Fruit fly (Drosophila melanogaster): ENCODE results near the gene CG17991.

The CG17991 gene

DNA sequence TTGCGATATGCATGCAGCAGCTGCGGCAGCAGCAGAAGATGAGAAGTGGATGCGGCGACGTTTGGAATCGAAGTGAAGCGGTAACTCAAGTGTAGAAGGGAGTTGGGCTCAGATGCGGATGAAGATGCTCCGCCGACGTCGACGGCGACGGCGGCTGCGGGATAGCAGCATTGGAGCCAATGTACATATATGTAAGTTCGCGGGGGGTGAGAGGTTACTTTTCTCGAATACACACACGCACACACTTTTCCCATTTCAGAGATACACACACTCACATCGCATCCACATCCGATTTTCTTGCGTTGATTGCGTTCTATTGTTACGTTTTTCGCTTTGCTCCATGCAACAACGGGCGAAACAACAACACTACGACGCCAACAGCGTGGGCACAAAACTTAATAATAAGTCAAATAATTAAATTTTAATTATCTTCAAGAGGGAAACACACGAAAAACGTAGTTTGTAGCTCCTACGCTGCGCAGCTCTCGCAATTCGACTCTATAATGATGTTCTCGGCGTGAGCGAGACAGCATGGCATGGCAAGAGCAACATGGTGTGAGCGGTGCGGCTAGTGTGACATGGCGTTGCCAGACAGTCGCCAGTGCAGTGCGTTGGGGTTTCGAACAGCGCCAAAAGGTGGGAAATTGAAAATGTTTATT lies 3.8 kb downstream of the CG17991 start, which contains the start of gene CG18766 (continued):
- no peak for TF ChIP-seq CG3281 (GFP tag; optimal IDR thresholded peaks at IDR 0.05)
- no peak for TF ChIP-seq dati (GFP tag; IDR thresholded peaks at IDR 0.05)
- TF ChIP-seq gcm2 (GFP tag; optimal IDR thresholded peaks at IDR 0.05), result no peak
- TF ChIP-seq Vsx1 (GFP tag; optimal IDR thresholded peaks at IDR 0.05), result no peak
- TF ChIP-seq CG12391 (tag; optimal IDR thresholded peaks at IDR 0.05), result no peak
- no peak for TF ChIP-seq gt (GFP tag; IDR thresholded peaks at IDR 0.05)
- no peak for TF ChIP-seq eve (GFP tag; optimal IDR thresholded peaks at IDR 0.05)
- TF ChIP-seq CG17829 (tag; optimal IDR thresholded peaks at IDR 0.05), result no peak
- peak; percentile 49 for TF ChIP-seq Antp (GFP tag; optimal IDR thresholded peaks at IDR 0.05)
- no peak for TF ChIP-seq CG13424 (tag; optimal IDR thresholded peaks at IDR 0.05)
- TF ChIP-seq ci (GFP tag; IDR thresholded peaks at IDR 0.05), result no peak
- TF ChIP-seq Chrac-16 (GFP tag; optimal IDR thresholded peaks at IDR 0.05), result peak; percentile 15
- TF ChIP-seq Trl (optimal IDR thresholded peaks at IDR 0.05), result peak in 1 of 2 experiments; percentile 59
- TF ChIP-seq Trl (GFP tag; optimal IDR thresholded peaks at IDR 0.05), result peak; percentile 50
- TF ChIP-seq Usf (GFP tag; optimal IDR thresholded peaks at IDR 0.05), result no peak
- TF ChIP-seq CG9727 (GFP tag; optimal IDR thresholded peaks at IDR 0.05), result no peak
- no peak for TF ChIP-seq onecut (GFP tag; IDR thresholded peaks at IDR 0.05)
- TF ChIP-seq CG13894 (tag; optimal IDR thresholded peaks at IDR 0.05), result peak; percentile 22
- peak in 1 of 2 experiments; percentile 20 for TF ChIP-seq crp (GFP tag; optimal IDR thresholded peaks at IDR 0.05)
- TF ChIP-seq mld (GFP tag; IDR thresholded peaks at IDR 0.05; ENCODE audit: partially characterized antibody), result no peak
- TF ChIP-seq h (optimal IDR thresholded peaks at IDR 0.05), result no peak
- TF ChIP-seq dmrt99B (tag; optimal IDR thresholded peaks at IDR 0.05), result no peak
- peak; percentile 20 for TF ChIP-seq her (GFP tag; optimal IDR thresholded peaks at IDR 0.05)
- no peak for TF ChIP-seq Hey (tag; optimal IDR thresholded peaks at IDR 0.05)
- no peak for TF ChIP-seq NC2α (GFP tag; optimal IDR thresholded peaks at IDR 0.05)
- TF ChIP-seq lov (optimal IDR thresholded peaks at IDR 0.05), result no peak
- TF ChIP-seq lov (GFP tag; IDR thresholded peaks at IDR 0.05), result 0 out of 3 replicates have a peak, but pooled peaks have one; percentile 30
- no peak for TF ChIP-seq cad (GFP tag; optimal IDR thresholded peaks at IDR 0.05)
- TF ChIP-seq usp (GFP tag; optimal IDR thresholded peaks at IDR 0.05), result no peak
- no peak for TF ChIP-seq CG6765 (GFP tag; optimal IDR thresholded peaks at IDR 0.05)
- TF ChIP-seq repo (GFP tag; optimal IDR thresholded peaks at IDR 0.05), result peak; percentile 9
- TF ChIP-seq CG16813 (GFP tag; IDR thresholded peaks at IDR 0.05; ENCODE audit: partially characterized antibody), result 0 out of 3 replicates have a peak, but pooled peaks have one; percentile 21
- TF ChIP-seq CG11456 (GFP tag; IDR thresholded peaks at IDR 0.05), result 0 out of 3 replicates have a peak, but pooled peaks have one; percentile 6
- TF ChIP-seq CG12236 (GFP tag; optimal IDR thresholded peaks at IDR 0.05), result no peak
- TF ChIP-seq Oaz (GFP tag; IDR thresholded peaks at IDR 0.05), result no peak
- no peak for TF ChIP-seq CG12744 (GFP tag; optimal IDR thresholded peaks at IDR 0.05)
- TF ChIP-seq unc-4 (GFP tag; IDR thresholded peaks at IDR 0.05; ENCODE audit: partially characterized antibody), result no peak
- peak; percentile 53 for TF ChIP-seq vvl (GFP tag; IDR thresholded peaks at IDR 0.05)
- no peak for TF ChIP-seq Fer2 (tag; optimal IDR thresholded peaks at IDR 0.05)
- no peak for TF ChIP-seq al (GFP tag; IDR thresholded peaks at IDR 0.05)
- no peak for TF ChIP-seq CG30020 (tag; optimal IDR thresholded peaks at IDR 0.05)
- TF ChIP-seq CrebB (tag; optimal IDR thresholded peaks at IDR 0.05), result no peak
- no peak for TF ChIP-seq CG6654 (GFP tag; optimal IDR thresholded peaks at IDR 0.05)
- TF ChIP-seq CG16779 (GFP tag; IDR thresholded peaks at IDR 0.05), result no peak
- TF ChIP-seq ken (GFP tag; IDR thresholded peaks at IDR 0.05), result 0 out of 3 replicates have a peak, but pooled peaks have one; percentile 19
- peak; percentile 95 for TF ChIP-seq CG9437 (GFP tag; optimal IDR thresholded peaks at IDR 0.05)
- TF ChIP-seq nau (GFP tag; optimal IDR thresholded peaks at IDR 0.05), result no peak
- no peak for TF ChIP-seq da (GFP tag; optimal IDR thresholded peaks at IDR 0.05)
- TF ChIP-seq CG2202 (tag; optimal IDR thresholded peaks at IDR 0.05), result no peak
- TF ChIP-seq Gsc (GFP tag; IDR thresholded peaks at IDR 0.05), result no peak
- TF ChIP-seq Gug (GFP tag; IDR thresholded peaks at IDR 0.05), result peak; percentile 18; the same call in 1 of the 4 replicates
- TF ChIP-seq CG14667 (GFP tag; IDR thresholded peaks at IDR 0.05), result no peak
